Fruit fly (Drosophila melanogaster) whole organism, wandering third instar larva: ENCODE measurements around the gene CG10031.

ENCODE experiments used
- Abd-B ChIP-seq: fragments of >200 bp; optimal IDR thresholded peaks from 2 replicates; lab custom pipeline; 2017; ENCODE audit warnings: missing biosample characterization, missing genetic modification characterization
- Dfd ChIP-seq: fragments of >200 bp; optimal IDR thresholded peaks from 2 replicates; lab custom pipeline; 2017; ENCODE audit warnings: missing biosample characterization, missing genetic modification characterization
- dmrt93B ChIP-seq: fragments of 200-800 bp; sonication (Bioruptor generic); optimal IDR thresholded peaks from 2 replicates; lab custom pipeline; 2018; ENCODE audit warnings: missing biosample characterization, mild to moderate bottlenecking, missing genetic modification characterization
- h ChIP-seq: fragments of 200-800 bp; sonication (Bioruptor generic); optimal IDR thresholded peaks from 3 replicates; lab custom pipeline; 2016; ENCODE audit warnings: missing biosample characterization, mild to moderate bottlenecking, missing genetic modification characterization
- jim ChIP-seq: fragments of 175-275, 200-325 bp; sonication (Bioruptor generic); optimal IDR thresholded peaks from 2 replicates; lab custom pipeline; 2016; ENCODE audit warnings: missing biosample characterization, mild to moderate bottlenecking, missing genetic modification characterization
- lola ChIP-seq: fragments of >200 bp; optimal IDR thresholded peaks from 2 replicates; lab custom pipeline; 2017; ENCODE audit warnings: missing biosample characterization, missing genetic modification characterization
- psq ChIP-seq: fragments of 200-800 bp; sonication (Bioruptor generic); optimal IDR thresholded peaks from 3 replicates; lab custom pipeline; 2017; ENCODE audit warnings: missing biosample characterization, mild to moderate bottlenecking, missing genetic modification characterization, moderate library complexity

DNA sequence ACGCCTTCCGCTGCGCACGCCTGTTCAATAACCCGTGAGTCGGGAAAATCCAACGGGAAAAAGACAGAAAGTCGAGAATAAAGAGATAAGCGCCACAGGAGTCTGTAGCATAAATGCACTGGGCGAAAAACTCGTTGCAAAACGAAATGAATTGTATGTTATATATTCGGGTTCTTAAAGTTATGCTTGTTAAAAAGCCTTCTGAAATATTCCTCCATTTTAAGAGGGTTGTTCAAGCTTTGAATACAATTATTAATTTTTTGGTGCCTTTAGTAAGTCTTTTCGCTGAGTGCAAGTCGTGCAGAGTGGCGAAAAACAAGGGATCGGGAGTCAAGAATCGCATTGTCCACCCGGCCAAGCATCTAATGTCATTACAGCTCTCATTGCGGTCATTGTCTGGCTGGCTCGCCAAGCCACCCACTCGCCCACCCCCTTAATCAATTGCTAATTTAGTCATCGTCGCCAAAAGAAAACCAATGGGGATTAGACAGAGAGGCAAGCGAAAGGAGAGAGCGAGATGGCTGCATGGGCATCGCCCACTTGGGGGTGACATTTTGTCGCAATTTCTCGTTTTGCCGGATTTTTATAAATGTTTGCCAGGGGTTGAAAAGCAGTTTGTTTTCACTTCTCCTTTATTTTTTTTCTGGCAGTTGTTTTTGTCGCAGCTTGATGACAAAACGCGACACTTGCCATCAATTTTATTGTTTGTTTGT, 13.6 kb downstream of the CG10031 start:
- TF ChIP-seq jim (GFP tag; lab: Kevin White, UChicago), result no peak
- no peak for TF ChIP-seq psq (GFP tag; lab: Kevin White, UChicago)
- no peak for TF ChIP-seq dmrt93B
- TF ChIP-seq Abd-B (GFP tag; lab: Kevin White, UChicago), result no peak
- no peak for TF ChIP-seq Dfd (GFP tag; lab: Kevin White, UChicago)
- TF ChIP-seq lola, result no peak
- no peak for TF ChIP-seq h (GFP tag; lab: Kevin White, UChicago)
